Worm (Caenorhabditis elegans) whole organism, early embryonic: ENCODE measurements around the gene F15G9.5.

Experiments
- F13C5.2 ChIP-seq: sonication (generic microtip); optimal IDR thresholded peaks from 2 replicates; lab custom pipeline; 2017; ENCODE audit warnings: mild to moderate bottlenecking, missing genetic modification characterization, inconsistent platforms, missing compliant biosample characterization
- ama-1 ChIP-seq: fragments of 150-350 bp; optimal IDR thresholded peaks from 2 replicates; lab custom pipeline; 2014
- ceh-36 ChIP-seq: sonication (generic microtip); optimal IDR thresholded peaks from 2 replicates; lab custom pipeline; 2016; ENCODE audit warnings: missing genetic modification characterization, inconsistent platforms, missing compliant biosample characterization
- flt-1 ChIP-seq: fragments of 200-800 bp; sonication (Bioruptor generic); IDR thresholded peaks from 2 replicates; pipeline ENCODE4 v1.3.6; 2022; ENCODE audit warnings: missing genetic modification characterization, missing compliant biosample characterization
- hmbx-1 ChIP-seq: sonication (generic microtip); optimal IDR thresholded peaks from 2 replicates; lab custom pipeline; 2016; ENCODE audit warnings: mild to moderate bottlenecking, missing genetic modification characterization, missing compliant biosample characterization
- hnd-1 ChIP-seq: sonication (generic microtip); optimal IDR thresholded peaks from 2 replicates; lab custom pipeline; 2016; ENCODE audit warnings: missing genetic modification characterization, missing compliant biosample characterization

ce11 chrX:9737730-9738129 is at the start of gene F15G9.5:
- TF ChIP-seq hmbx-1 (tag; lab: Kevin White, UChicago) (no peak), ceh-36 (tag; lab: Kevin White, UChicago) (no peak), F13C5.2 (tag; lab: Kevin White, UChicago) (peak; percentile 49), ama-1 (lab: Kevin White, UChicago) (no peak), flt-1 (GFP tag; lab: Robert Waterston, UW) (no peak), hnd-1 (tag; lab: Kevin White, UChicago) (no peak)
